Fruit fly (Drosophila melanogaster): ENCODE measurements around the gene UQCR-Q.

DNA sequence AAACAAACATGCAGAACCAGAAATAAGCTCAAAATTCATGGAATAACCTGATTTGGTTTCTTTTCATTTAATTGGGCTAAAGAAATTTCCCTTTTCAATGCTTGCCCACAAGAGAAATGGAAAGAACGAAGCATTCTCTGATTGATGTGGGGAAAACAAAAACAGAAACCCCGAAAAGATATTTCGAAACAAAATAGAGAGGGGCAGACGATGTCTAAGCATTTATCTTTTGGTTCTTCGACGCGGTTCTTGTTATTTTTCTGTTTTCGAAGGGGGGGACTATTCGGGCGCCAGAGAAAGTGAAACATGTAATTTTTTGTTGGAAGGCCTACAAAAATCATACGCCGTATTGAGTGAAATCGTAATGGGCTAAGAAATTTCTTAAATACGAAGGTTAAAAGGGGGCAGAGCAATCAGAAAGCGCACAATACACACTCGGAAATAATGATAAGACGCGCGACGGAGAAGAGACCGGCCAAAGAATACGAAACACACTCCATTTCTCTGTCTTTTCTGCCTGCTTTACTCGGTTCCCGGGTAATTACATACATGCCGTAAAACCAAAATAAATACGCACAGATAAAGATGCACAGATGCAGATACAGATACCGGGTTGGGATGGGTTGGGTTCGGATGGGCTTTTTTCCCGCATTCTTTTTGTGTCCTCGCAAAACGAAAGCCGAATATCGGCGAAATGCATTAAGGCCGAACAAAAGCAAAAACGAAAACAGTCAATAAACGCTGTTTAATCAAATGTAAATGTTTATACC lies 14.2 kb downstream of the UQCR-Q start:
- TF ChIP-seq CG8478 (optimal IDR thresholded peaks at IDR 0.05) (no peak), CTCF (optimal IDR thresholded peaks at IDR 0.05) (no peak)

Data from S2 (cell line).